Fruit fly (Drosophila melanogaster) whole organism, pupa: Measurements from ENCODE around the gene CG31013.

Source experiments
- CG12605 ChIP-seq: fragments of 200-800 bp; sonication (Bioruptor generic); IDR thresholded peaks from 2 replicates; pipeline ENCODE4 v1.3.6; 2022; ENCODE audit warnings: missing biosample characterization, missing genetic modification characterization
- CG13204 ChIP-seq: fragments of 200-800 bp; sonication (Bioruptor generic); optimal IDR thresholded peaks from 2 replicates; lab custom pipeline; 2018; ENCODE audit warnings: missing biosample characterization, mild to moderate bottlenecking, missing genetic modification characterization, moderate library complexity
- CG15710 ChIP-seq: fragments of 200-800 bp; sonication (Bioruptor generic); optimal IDR thresholded peaks from 2 replicates; lab custom pipeline; 2018; ENCODE audit warnings: missing biosample characterization, mild to moderate bottlenecking, missing genetic modification characterization, moderate library complexity
- CG32121 ChIP-seq: fragments of 200-800 bp; sonication (Bioruptor generic); IDR thresholded peaks from 2 replicates; pipeline ENCODE4 v1.3.6; 2022; ENCODE audit warnings: missing biosample characterization, missing genetic modification characterization
- CG34367 ChIP-seq: fragments of 200-800 bp; sonication (Bioruptor generic); optimal IDR thresholded peaks from 2 replicates; lab custom pipeline; 2018; ENCODE audit warnings: missing biosample characterization, mild to moderate bottlenecking, missing genetic modification characterization
- CG8301 ChIP-seq: fragments of 200-800 bp; sonication (Bioruptor generic); optimal IDR thresholded peaks from 2 replicates; lab custom pipeline; 2018; ENCODE audit warnings: missing biosample characterization, mild to moderate bottlenecking, missing genetic modification characterization
- CG9948 ChIP-seq: fragments of 200-800 bp; sonication (Bioruptor generic); optimal IDR thresholded peaks from 2 replicates; lab custom pipeline; 2018; ENCODE audit warnings: missing biosample characterization, mild to moderate bottlenecking, missing genetic modification characterization, moderate library complexity
- EcR ChIP-seq: fragments of 200-800 bp; sonication (Bioruptor generic); optimal IDR thresholded peaks from 3 replicates; lab custom pipeline; 2019; ENCODE audit warnings: missing biosample characterization, missing genetic modification characterization, mild to moderate bottlenecking, moderate library complexity, missing genetic modification reagents
- Pif1A ChIP-seq: fragments of 200-800 bp; sonication (Bioruptor generic); optimal IDR thresholded peaks from 3 replicates; lab custom pipeline; 2016; ENCODE audit warnings: missing biosample characterization, missing genetic modification characterization
- Pif1B ChIP-seq: fragments of 200-800 bp; sonication (Bioruptor generic); optimal IDR thresholded peaks from 3 replicates; lab custom pipeline; 2016; ENCODE audit warnings: missing biosample characterization, missing genetic modification characterization
- Snoo ChIP-seq: fragments of 200-800 bp; sonication (Bioruptor generic); optimal IDR thresholded peaks from 3 replicates; lab custom pipeline; 2017; ENCODE audit warnings: missing biosample characterization, mild to moderate bottlenecking, missing genetic modification characterization, inconsistent platforms
- fd96Ca ChIP-seq: fragments of 200-800 bp; sonication (Bioruptor generic); IDR thresholded peaks from 3 replicates; pipeline ENCODE4 v1.3.6; 2022; ENCODE audit warnings: missing biosample characterization, missing genetic modification characterization
- rn ChIP-seq: fragments of 200-800 bp; sonication (Bioruptor generic); IDR thresholded peaks from 2 replicates; pipeline ENCODE4 v1.3.6; 2022; ENCODE audit warnings: missing biosample characterization, missing genetic modification characterization

- no peak for TF ChIP-seq CG15710 (tag; lab: Kevin White, UChicago)
- TF ChIP-seq fd96Ca, result no peak; the same call in 2 of the 3 replicates
- no peak for TF ChIP-seq CG13204
- TF ChIP-seq EcR (GFP tag; lab: Kevin White, UChicago), result no peak
- TF ChIP-seq CG32121, result no peak
- TF ChIP-seq Pif1B (GFP tag; lab: Kevin White, UChicago), result no peak
- TF ChIP-seq Pif1A (GFP tag; lab: Kevin White, UChicago), result peak; percentile 23
- no peak for TF ChIP-seq rn (GFP tag; lab: Robert Waterston, UW)
- TF ChIP-seq CG34367 (tag; lab: Kevin White, UChicago), result no peak
- TF ChIP-seq CG12605 (GFP tag; lab: Robert Waterston, UW), result no peak
- TF ChIP-seq CG9948 (tag; lab: Kevin White, UChicago), result no peak
- TF ChIP-seq Snoo (tag; lab: Kevin White, UChicago), result no peak
- no peak for TF ChIP-seq CG8301
These were observed 44.0 kb downstream of the CG31013 start, which contains the start of the genes CG2246 and CG31021 for dm6 chr3R:30601440-30602256.
